Worm (Caenorhabditis elegans): ENCODE data around the gene pho-13.

ce11 chrII:8810679-8811413 lies 4.0 kb upstream of the pho-13 start, which contains the start of the genes F46C5.9 and rer-1:
- TF ChIP-seq ztf-11 (tag; optimal IDR thresholded peaks at IDR 0.05), result no peak
- no peak for TF ChIP-seq lin-13 (tag; optimal IDR thresholded peaks at IDR 0.05)
